Worm (Caenorhabditis elegans) whole organism, late embryonic: Measurements from ENCODE around the gene mec-14.

Experiments
- C08G9.2 ChIP-seq: sonication (generic microtip); optimal IDR thresholded peaks from 2 replicates; lab custom pipeline; 2016; ENCODE audit warnings: mild to moderate bottlenecking, missing genetic modification characterization, moderate library complexity, missing compliant biosample characterization
- C38D4.7 ChIP-seq: fragments of 200-800 bp; sonication (Bioruptor generic); optimal IDR thresholded peaks from 2 replicates; lab custom pipeline; 2018; ENCODE audit warnings: mild to moderate bottlenecking, missing genetic modification characterization, moderate library complexity, missing compliant biosample characterization
- F13H6.1 ChIP-seq: sonication (generic microtip); optimal IDR thresholded peaks from 2 replicates; lab custom pipeline; 2016; ENCODE audit warnings: missing genetic modification characterization, missing compliant biosample characterization
- K02D7.2 ChIP-seq: sonication (generic microtip); optimal IDR thresholded peaks from 2 replicates; lab custom pipeline; 2017; ENCODE audit warnings: mild to moderate bottlenecking, missing genetic modification characterization, missing compliant biosample characterization
- T23F11.4 ChIP-seq: fragments of 200-800 bp; sonication (Bioruptor generic); optimal IDR thresholded peaks from 2 replicates; lab custom pipeline; 2018; ENCODE audit warnings: mild to moderate bottlenecking, missing genetic modification characterization, missing compliant biosample characterization
- Y22D7AL.16 ChIP-seq: sonication (generic microtip); optimal IDR thresholded peaks from 2 replicates; lab custom pipeline; 2016; ENCODE audit warnings: missing genetic modification characterization, missing compliant biosample characterization
- ama-1 ChIP-seq: fragments of 150-350 bp; optimal IDR thresholded peaks from 2 replicates; lab custom pipeline; 2014
- ceh-14 ChIP-seq: sonication (generic microtip); optimal IDR thresholded peaks from 2 replicates; lab custom pipeline; 2016; ENCODE audit warnings: missing genotype, missing genetic modification characterization, missing compliant biosample characterization
- ceh-18 ChIP-seq: sonication (generic microtip); optimal IDR thresholded peaks from 2 replicates; lab custom pipeline; 2016; ENCODE audit warnings: missing genetic modification characterization, missing compliant biosample characterization
- ceh-19 ChIP-seq: fragments of 200-800 bp; sonication (Bioruptor generic); optimal IDR thresholded peaks from 2 replicates; lab custom pipeline; 2018; ENCODE audit warnings: mild to moderate bottlenecking, missing genetic modification characterization, missing compliant biosample characterization
- ceh-24 ChIP-seq: sonication (generic microtip); optimal IDR thresholded peaks from 2 replicates; lab custom pipeline; 2016; ENCODE audit warnings: mild to moderate bottlenecking, missing genetic modification characterization, missing compliant biosample characterization
- ceh-30 ChIP-seq: fragments of 150-350 bp; optimal IDR thresholded peaks from 2 replicates; lab custom pipeline; 2014; ENCODE audit warnings: missing biosample characterization, missing genetic modification characterization
- ceh-31 ChIP-seq: sonication (generic microtip); optimal IDR thresholded peaks from 2 replicates; lab custom pipeline; 2016; ENCODE audit warnings: missing genetic modification characterization, missing compliant biosample characterization
- ceh-34 ChIP-seq: sonication (generic microtip); optimal IDR thresholded peaks from 2 replicates; lab custom pipeline; 2016; ENCODE audit warnings: mild to moderate bottlenecking, missing genetic modification characterization, missing compliant biosample characterization
- ceh-45 ChIP-seq: fragments of 200-800 bp; sonication (Bioruptor generic); IDR thresholded peaks from 2 replicates; pipeline ENCODE4 v1.3.6; 2022; ENCODE audit warnings: missing genetic modification reagents, missing genetic modification characterization, missing compliant biosample characterization
- ceh-6 ChIP-seq: fragments of 200-800 bp; sonication (Bioruptor generic); optimal IDR thresholded peaks from 2 replicates; lab custom pipeline; 2018; ENCODE audit warnings: mild to moderate bottlenecking, missing genetic modification characterization, missing compliant biosample characterization
- che-1 ChIP-seq: sonication (generic microtip); optimal IDR thresholded peaks from 2 replicates; lab custom pipeline; 2016; ENCODE audit warnings: mild to moderate bottlenecking, missing genetic modification characterization, missing compliant biosample characterization
- dmd-4 ChIP-seq: sonication (generic microtip); optimal IDR thresholded peaks from 2 replicates; lab custom pipeline; 2016; ENCODE audit warnings: borderline replicate concordance, missing genetic modification characterization, missing compliant biosample characterization
- elt-4 ChIP-seq: sonication (generic microtip); optimal IDR thresholded peaks from 2 replicates; lab custom pipeline; 2016; ENCODE audit warnings: missing genetic modification characterization, missing compliant biosample characterization
- fax-1 ChIP-seq: sonication (generic microtip); optimal IDR thresholded peaks from 2 replicates; lab custom pipeline; 2016; ENCODE audit warnings: missing genotype, missing genetic modification characterization, missing compliant biosample characterization
- fkh-10 ChIP-seq: fragments of 150-350 bp; optimal IDR thresholded peaks from 2 replicates; lab custom pipeline; 2014; ENCODE audit warnings: missing biosample characterization, missing genetic modification reagents, missing genetic modification characterization
- fkh-6 ChIP-seq: sonication (generic microtip); optimal IDR thresholded peaks from 2 replicates; lab custom pipeline; 2016; ENCODE audit warnings: missing genetic modification characterization, missing compliant biosample characterization
- gmeb-2 ChIP-seq: sonication (generic microtip); optimal IDR thresholded peaks from 2 replicates; lab custom pipeline; 2016; ENCODE audit warnings: missing genetic modification characterization, inconsistent platforms, missing compliant biosample characterization
- hlh-13 ChIP-seq: fragments of 200-800 bp; sonication (Bioruptor generic); optimal IDR thresholded peaks from 2 replicates; lab custom pipeline; 2018; ENCODE audit warnings: mild to moderate bottlenecking, missing genetic modification characterization, missing compliant biosample characterization
- hlh-15 ChIP-seq: sonication (generic microtip); optimal IDR thresholded peaks from 2 replicates; lab custom pipeline; 2016; ENCODE audit warnings: missing genetic modification characterization, missing compliant biosample characterization
- hlh-30 ChIP-seq: sonication (generic microtip); optimal IDR thresholded peaks from 2 replicates; lab custom pipeline; 2017; ENCODE audit warnings: antibody characterized with exemption, missing genetic modification characterization, missing compliant biosample characterization; ENCODE audit not compliant: insufficient read depth
- hlh-6 ChIP-seq: sonication (generic microtip); optimal IDR thresholded peaks from 2 replicates; lab custom pipeline; 2016; ENCODE audit warnings: missing genotype, missing genetic modification characterization, missing compliant biosample characterization
- hlh-8 ChIP-seq: sonication (generic microtip); optimal IDR thresholded peaks from 2 replicates; lab custom pipeline; 2016; ENCODE audit warnings: missing genotype, missing genetic modification characterization, missing compliant biosample characterization
- lin-11 ChIP-seq: fragments of 200-800 bp; sonication (Bioruptor generic); optimal IDR thresholded peaks from 2 replicates; lab custom pipeline; 2018; ENCODE audit warnings: mild to moderate bottlenecking, missing genetic modification characterization, missing compliant biosample characterization
- madf-2 ChIP-seq: sonication (generic microtip); optimal IDR thresholded peaks from 2 replicates; lab custom pipeline; 2017; ENCODE audit warnings: missing genetic modification characterization, missing compliant biosample characterization
- nfya-1 ChIP-seq: sonication (generic microtip); optimal IDR thresholded peaks from 2 replicates; lab custom pipeline; 2017; ENCODE audit warnings: missing genetic modification characterization, mild to moderate bottlenecking, missing compliant biosample characterization, antibody characterized with exemption, moderate library complexity
- nhr-11 ChIP-seq: fragments of 150-350 bp; optimal IDR thresholded peaks from 2 replicates; lab custom pipeline; 2014; ENCODE audit warnings: missing biosample characterization, missing genetic modification characterization
- nhr-232 ChIP-seq: sonication (generic microtip); optimal IDR thresholded peaks from 2 replicates; lab custom pipeline; 2016; ENCODE audit warnings: missing genetic modification characterization, missing compliant biosample characterization
- npax-4 ChIP-seq: sonication (generic microtip); optimal IDR thresholded peaks from 2 replicates; lab custom pipeline; 2016; ENCODE audit warnings: missing genetic modification characterization, missing compliant biosample characterization
- pag-3 ChIP-seq: sonication (generic microtip); optimal IDR thresholded peaks from 2 replicates; lab custom pipeline; 2016; ENCODE audit warnings: missing compliant biosample characterization, missing genetic modification characterization, borderline replicate concordance
- pat-9 ChIP-seq: fragments of 200-800 bp; sonication (Bioruptor generic); optimal IDR thresholded peaks from 2 replicates; lab custom pipeline; 2018; ENCODE audit warnings: mild to moderate bottlenecking, missing genetic modification characterization, moderate library complexity, missing compliant biosample characterization
- pax-1 ChIP-seq: fragments of 150-350 bp; optimal IDR thresholded peaks from 2 replicates; lab custom pipeline; 2014; ENCODE audit warnings: missing biosample characterization, missing genetic modification characterization
- pha-2 ChIP-seq: sonication (generic microtip); optimal IDR thresholded peaks from 2 replicates; lab custom pipeline; 2017; ENCODE audit warnings: mild to moderate bottlenecking, missing genetic modification characterization, missing compliant biosample characterization
- pqm-1 ChIP-seq: sonication (generic microtip); optimal IDR thresholded peaks from 2 replicates; lab custom pipeline; 2016; ENCODE audit warnings: missing genetic modification characterization, missing compliant biosample characterization
- pros-1 ChIP-seq: fragments of 150-350 bp; optimal IDR thresholded peaks from 2 replicates; lab custom pipeline; 2014; ENCODE audit warnings: missing biosample characterization, missing genetic modification reagents, missing genetic modification characterization
- ref-2 ChIP-seq: sonication (generic microtip); optimal IDR thresholded peaks from 2 replicates; lab custom pipeline; 2016; ENCODE audit warnings: missing genetic modification characterization, missing compliant biosample characterization
- rnt-1 ChIP-seq: sonication (generic microtip); optimal IDR thresholded peaks from 2 replicates; lab custom pipeline; 2016; ENCODE audit warnings: missing genetic modification characterization, missing compliant biosample characterization
- sdc-2 ChIP-seq: sonication (generic microtip); optimal IDR thresholded peaks from 2 replicates; lab custom pipeline; 2016; ENCODE audit warnings: missing genotype, missing genetic modification characterization, missing compliant biosample characterization
- sox-2 ChIP-seq: fragments of 200-800 bp; sonication (Bioruptor generic); IDR thresholded peaks from 2 replicates; pipeline ENCODE4 v1.3.6; 2022; ENCODE audit warnings: missing genetic modification reagents, missing genetic modification characterization, missing compliant biosample characterization
- sox-4 ChIP-seq: sonication (generic microtip); optimal IDR thresholded peaks from 2 replicates; lab custom pipeline; 2017; ENCODE audit warnings: mild to moderate bottlenecking, missing genetic modification characterization, inconsistent platforms, missing compliant biosample characterization
- tbx-2 ChIP-seq: sonication (generic microtip); optimal IDR thresholded peaks from 2 replicates; lab custom pipeline; 2016; ENCODE audit warnings: missing genetic modification characterization, missing compliant biosample characterization
- tbx-7 ChIP-seq: sonication (generic microtip); optimal IDR thresholded peaks from 2 replicates; lab custom pipeline; 2016; ENCODE audit warnings: missing genotype, missing genetic modification characterization, missing compliant biosample characterization
- ttx-3 ChIP-seq: sonication (generic microtip); optimal IDR thresholded peaks from 2 replicates; lab custom pipeline; 2016; ENCODE audit warnings: missing genetic modification reagents, missing genetic modification characterization, missing compliant biosample characterization
- unc-3 ChIP-seq, 2 experiments: fragments of 200-800 bp in 1 of 2; sonication (Bioruptor generic) in 1 of 2; sonication (generic microtip) in 1 of 2; conservative IDR thresholded peaks in 1 of 2; optimal IDR thresholded peaks in 1 of 2; 2 replicates each; pipeline versions ENCODE4 v1.3.6 to Lab custom; 2016 to 2022; ENCODE audit warnings: missing compliant biosample characterization in 2 of 2, missing genetic modification characterization in 2 of 2, missing genetic modification reagents in 1 of 2
- unc-42 ChIP-seq: sonication (generic microtip); optimal IDR thresholded peaks from 2 replicates; lab custom pipeline; 2016; ENCODE audit warnings: missing genotype, missing genetic modification characterization, missing compliant biosample characterization
- unc-55 ChIP-seq: sonication (generic microtip); optimal IDR thresholded peaks from 2 replicates; lab custom pipeline; 2017; ENCODE audit warnings: missing biosample characterization, missing genetic modification reagents, missing genetic modification characterization
- unc-86 ChIP-seq: sonication (generic microtip); optimal IDR thresholded peaks from 2 replicates; lab custom pipeline; 2016; ENCODE audit warnings: missing genetic modification characterization, missing compliant biosample characterization
- zip-5 ChIP-seq: sonication (generic microtip); optimal IDR thresholded peaks from 2 replicates; lab custom pipeline; 2016; ENCODE audit warnings: missing genetic modification characterization, missing compliant biosample characterization

The mec-14 gene

ce11 chrIII:7162065-7162762 is 30.6 kb downstream of the mec-14 start, which contains the start of the genes syf-2 and K04G7.1:
TSS of gene syf-2 (minus strand) at chrIII:7162115.
TSS of gene K04G7.1 (plus strand) at chrIII:7162712.
- TF ChIP-seq ceh-14 (tag; lab: Kevin White, UChicago) (peak; percentile 68), dmd-4 (no peak), nfya-1 (peak; percentile 78), nhr-232 (tag; lab: Kevin White, UChicago) (no peak), fkh-6 (tag; lab: Kevin White, UChicago) (no peak), F13H6.1 (tag; lab: Kevin White, UChicago) (no peak), pag-3 (no peak), madf-2 (tag; lab: Kevin White, UChicago) (no peak), unc-3 (GFP tag; conservative IDR thresholded peaks at IDR 0.05; lab: Robert Waterston, UW) (no peak), unc-3 (tag; optimal IDR thresholded peaks at IDR 0.05; lab: Kevin White, UChicago) (no peak), unc-86 (tag; lab: Kevin White, UChicago) (no peak), unc-42 (tag; lab: Kevin White, UChicago) (peak; percentile 64), Y22D7AL.16 (tag; lab: Kevin White, UChicago) (no peak), unc-55 (GFP tag; lab: Kevin White, UChicago) (peak; percentile 76), hlh-13 (GFP tag; lab: Kevin White, UChicago) (no peak), rnt-1 (tag; lab: Kevin White, UChicago) (no peak), ceh-6 (no peak), npax-4 (tag; lab: Kevin White, UChicago) (no peak), nhr-11 (no peak), sdc-2 (tag; lab: Kevin White, UChicago) (no peak), pat-9 (tag; lab: Kevin White, UChicago) (no peak), che-1 (tag; lab: Kevin White, UChicago) (no peak), ama-1 (lab: Kevin White, UChicago) (no peak), hlh-30 (tag; lab: Kevin White, UChicago) (peak; percentile 70), pros-1 (tag; lab: Kevin White, UChicago) (peak; percentile 5), C38D4.7 (GFP tag; lab: Kevin White, UChicago) (no peak), ceh-24 (no peak), ref-2 (tag; lab: Kevin White, UChicago) (peak; percentile 28), K02D7.2 (tag; lab: Kevin White, UChicago) (no peak), ttx-3 (tag; lab: Kevin White, UChicago) (no peak), fax-1 (no peak), hlh-15 (tag; lab: Kevin White, UChicago) (no peak), zip-5 (tag; lab: Kevin White, UChicago) (no peak), tbx-7 (tag; lab: Kevin White, UChicago) (no peak), pha-2 (tag; lab: Kevin White, UChicago) (no peak), sox-2 (GFP tag; lab: Robert Waterston, UW) (no peak), ceh-45 (no peak), lin-11 (tag; lab: Kevin White, UChicago) (no peak), sox-4 (tag; lab: Kevin White, UChicago) (no peak), elt-4 (tag; lab: Kevin White, UChicago) (no peak), ceh-34 (tag; lab: Kevin White, UChicago) (peak; percentile 57), ceh-18 (tag; lab: Kevin White, UChicago) (peak; percentile 26), pax-1 (tag; lab: Kevin White, UChicago) (no peak), T23F11.4 (no peak), hlh-6 (tag; lab: Kevin White, UChicago) (no peak), ceh-31 (tag; lab: Kevin White, UChicago) (peak; percentile 71), ceh-30 (no peak), fkh-10 (GFP tag; lab: Kevin White, UChicago) (no peak), C08G9.2 (no peak), pqm-1 (tag; lab: Kevin White, UChicago) (no peak), gmeb-2 (tag; lab: Kevin White, UChicago) (no peak), tbx-2 (tag; lab: Kevin White, UChicago) (peak; percentile 72), hlh-8 (tag; lab: Kevin White, UChicago) (no peak), ceh-19 (no peak)
